Worm (Caenorhabditis elegans): ENCODE measurements around the gene str-18.

- TF ChIP-seq Y95B8A.8 (GFP tag; IDR thresholded peaks at IDR 0.05) = no peak
- TF ChIP-seq nfyb-1 (GFP tag; IDR thresholded peaks at IDR 0.05) = no peak
- TF ChIP-seq ztf-25 (GFP tag; IDR thresholded peaks at IDR 0.05) = no peak
- no peak for TF ChIP-seq hmg-20 (GFP tag; IDR thresholded peaks at IDR 0.05)
- no peak for TF ChIP-seq tbp1 (GFP tag; optimal IDR thresholded peaks at IDR 0.05)
- TF ChIP-seq ama-1 (optimal IDR thresholded peaks at IDR 0.05) = no peak
- no peak for TF ChIP-seq ama-1 (GFP tag; optimal IDR thresholded peaks at IDR 0.05)
- TF ChIP-seq pha-4 (tag; optimal IDR thresholded peaks at IDR 0.05) = no peak
- TF ChIP-seq nfya-1 (tag; optimal IDR thresholded peaks at IDR 0.05; ENCODE audit: borderline replicate concordance, insufficient read depth) = no peak
Observed at ce11 chrV:15752049-15752448, 10.3 kb upstream of the str-18 start, which contains the start of gene str-43.
